Fruit fly (Drosophila melanogaster) whole organism, adult: Measurements from ENCODE around the gene CG45066.

ENCODE experiments used
- CG11617 ChIP-seq: fragments of 200-800 bp; sonication (Bioruptor generic); optimal IDR thresholded peaks from 2 replicates; lab custom pipeline; 2017; ENCODE audit warnings: mild to moderate bottlenecking, missing biosample characterization, missing genetic modification reagents, missing genetic modification characterization
- CG12768 ChIP-seq: fragments of 200-800 bp; sonication (Bioruptor generic); optimal IDR thresholded peaks from 2 replicates; lab custom pipeline; 2017; ENCODE audit warnings: missing biosample characterization, missing genetic modification characterization, mild to moderate bottlenecking, moderate library complexity, missing genetic modification reagents
- CG14711 ChIP-seq: fragments of 200-800 bp; sonication (Bioruptor generic); optimal IDR thresholded peaks from 2 replicates; lab custom pipeline; 2018; ENCODE audit warnings: missing biosample characterization, mild to moderate bottlenecking, missing genetic modification characterization, moderate library complexity
- CG1620 ChIP-seq: fragments of 200-800 bp; sonication (Bioruptor generic); optimal IDR thresholded peaks from 2 replicates; lab custom pipeline; 2016; ENCODE audit warnings: missing biosample characterization, missing genetic modification characterization
- CG33017 ChIP-seq: fragments of 200-800 bp; sonication (Bioruptor generic); optimal IDR thresholded peaks from 2 replicates; lab custom pipeline; 2018; ENCODE audit warnings: missing biosample characterization, mild to moderate bottlenecking, missing genetic modification characterization, moderate library complexity
- CG5204 ChIP-seq: fragments of 200-800 bp; sonication (Bioruptor generic); optimal IDR thresholded peaks from 2 replicates; lab custom pipeline; 2016; ENCODE audit warnings: missing biosample characterization, missing genetic modification characterization
- CG7045 ChIP-seq: fragments of 200-800 bp; sonication (Bioruptor generic); optimal IDR thresholded peaks from 2 replicates; lab custom pipeline; 2017; ENCODE audit warnings: missing biosample characterization, mild to moderate bottlenecking, missing genetic modification characterization
- CG7101 ChIP-seq: fragments of 200-800 bp; sonication (Bioruptor generic); optimal IDR thresholded peaks from 2 replicates; lab custom pipeline; 2018; ENCODE audit warnings: missing biosample characterization, mild to moderate bottlenecking, missing genetic modification characterization, moderate library complexity
- Clk ChIP-seq: fragments of 200-800 bp; sonication (Bioruptor generic); optimal IDR thresholded peaks from 2 replicates; lab custom pipeline; 2017; ENCODE audit warnings: missing biosample characterization, missing genetic modification characterization
- Crg-1 ChIP-seq: fragments of 200-800 bp; sonication (Bioruptor generic); optimal IDR thresholded peaks from 2 replicates; lab custom pipeline; 2016; ENCODE audit warnings: missing biosample characterization, missing genetic modification characterization
- Hr96 ChIP-seq: fragments of 200-800 bp; sonication (Bioruptor generic); optimal IDR thresholded peaks from 2 replicates; lab custom pipeline; 2016; ENCODE audit warnings: missing biosample characterization, missing genetic modification characterization
- Mnt ChIP-seq: fragments of 200-800 bp; sonication (Bioruptor generic); optimal IDR thresholded peaks from 2 replicates; lab custom pipeline; 2016; ENCODE audit warnings: missing biosample characterization, mild to moderate bottlenecking, missing genetic modification characterization
- bab1 ChIP-seq: fragments of 200-800 bp; sonication (Bioruptor generic); optimal IDR thresholded peaks from 3 replicates; lab custom pipeline; 2019; ENCODE audit warnings: missing biosample characterization, mild to moderate bottlenecking, missing genetic modification characterization, moderate library complexity
- cic ChIP-seq: fragments of 200-800 bp; sonication (Bioruptor generic); optimal IDR thresholded peaks from 2 replicates; lab custom pipeline; 2017; ENCODE audit warnings: missing biosample characterization, mild to moderate bottlenecking, missing genetic modification characterization, moderate library complexity
- cnc ChIP-seq, 2 experiments: fragments of >200 bp; optimal IDR thresholded peaks; 2 replicates each; lab custom pipeline; 2017
- kay ChIP-seq: fragments of 200-800 bp; sonication (Bioruptor generic); peaks from one replicate; lab custom pipeline; 2016; ENCODE audit warnings: missing biosample characterization, missing genetic modification characterization, borderline replicate concordance
- ovo ChIP-seq: fragments of 200-800 bp; sonication (Bioruptor generic); optimal IDR thresholded peaks from 2 replicates; lab custom pipeline; 2016; ENCODE audit warnings: missing biosample characterization, missing genetic modification characterization
- pad ChIP-seq: fragments of 200-800 bp; sonication (Bioruptor generic); optimal IDR thresholded peaks from 3 replicates; lab custom pipeline; 2017; ENCODE audit warnings: missing biosample characterization, missing genetic modification characterization, mild to moderate bottlenecking, moderate library complexity, missing genetic modification reagents
- tj ChIP-seq: fragments of 200-800 bp; sonication (Bioruptor generic); optimal IDR thresholded peaks from 3 replicates; lab custom pipeline; 2017; ENCODE audit warnings: missing biosample characterization, mild to moderate bottlenecking, missing genetic modification characterization, moderate library complexity
- toe ChIP-seq: fragments of 200-800 bp; sonication (Bioruptor generic); optimal IDR thresholded peaks from 2 replicates; lab custom pipeline; 2016; ENCODE audit warnings: missing biosample characterization, missing genetic modification characterization

The CG45066 gene

dm6 chr3L:3111127-3111526 lies at the start of gene CG45066:
Gene CG45066 (minus strand): TSS chr3L:3111227.
- no peak for TF ChIP-seq cic (GFP tag; lab: Kevin White, UChicago)
- no peak for TF ChIP-seq toe (GFP tag; lab: Kevin White, UChicago)
- TF ChIP-seq Crg-1 (GFP tag; lab: Kevin White, UChicago), result no peak
- no peak for TF ChIP-seq CG1620 (GFP tag; lab: Kevin White, UChicago)
- no peak for TF ChIP-seq CG11617 (GFP tag; lab: Kevin White, UChicago)
- no peak for TF ChIP-seq Clk (GFP tag; lab: Kevin White, UChicago)
- no peak for TF ChIP-seq Mnt
- no peak for TF ChIP-seq CG14711
- no peak for TF ChIP-seq CG12768
- TF ChIP-seq CG5204 (GFP tag; lab: Kevin White, UChicago), result no peak
- no peak for TF ChIP-seq tj
- TF ChIP-seq kay, result no peak
- no peak for TF ChIP-seq pad
- TF ChIP-seq ovo, result no peak

- peak; percentile 15 for TF ChIP-seq tj
- TF ChIP-seq Crg-1 (GFP tag; lab: Kevin White, UChicago), result peak; percentile 31
- TF ChIP-seq CG11617 (GFP tag; lab: Kevin White, UChicago), result peak; percentile 53
- no peak for TF ChIP-seq CG12768
- no peak for TF ChIP-seq kay
- TF ChIP-seq cnc (optimal IDR thresholded peaks at IDR 0.05; lab: Kevin White, UChicago), result no peak
- TF ChIP-seq CG7101 (tag; lab: Kevin White, UChicago), result peak; percentile 34
- peak; percentile 29 for TF ChIP-seq CG1620 (GFP tag; lab: Kevin White, UChicago)
- TF ChIP-seq toe (GFP tag; lab: Kevin White, UChicago), result no peak
- no peak for TF ChIP-seq Mnt
- TF ChIP-seq CG14711, result peak; percentile 94
These were observed 48.5 kb upstream of the CG45066 start, which contains the start of the genes ND-30 and CG15812 for dm6 chr3L:3159309-3160194. Gene ND-30 (minus strand): TSS chr3L:3159578. Gene CG15812 (plus strand): TSS chr3L:3159991.

- TF ChIP-seq bab1 (GFP tag; lab: Kevin White, UChicago) (no peak), cnc (optimal IDR thresholded peaks at IDR 0.05; lab: Kevin White, UChicago) (no peak), Clk (GFP tag; lab: Kevin White, UChicago) (no peak), ovo (no peak), CG7101 (tag; lab: Kevin White, UChicago) (no peak), tj (no peak), kay (no peak), CG5204 (GFP tag; lab: Kevin White, UChicago) (no peak), Crg-1 (GFP tag; lab: Kevin White, UChicago) (no peak), CG1620 (GFP tag; lab: Kevin White, UChicago) (no peak), Hr96 (GFP tag; lab: Kevin White, UChicago) (no peak), CG14711 (no peak), Mnt (no peak), CG12768 (no peak), toe (GFP tag; lab: Kevin White, UChicago) (no peak), CG33017 (tag; lab: Kevin White, UChicago) (no peak)
These were observed 46.6 kb upstream of the CG45066 start for dm6 chr3L:3157651-3158050.

dm6 chr3L:3150376-3150775 lies 39.3 kb upstream of the CG45066 start:
- TF ChIP-seq kay (no peak), CG12768 (no peak), pad (no peak), CG33017 (tag; lab: Kevin White, UChicago) (no peak), cnc (optimal IDR thresholded peaks at IDR 0.05; lab: Kevin White, UChicago) (no peak), CG7101 (tag; lab: Kevin White, UChicago) (no peak), toe (GFP tag; lab: Kevin White, UChicago) (no peak), CG7045 (GFP tag; lab: Kevin White, UChicago) (no peak), CG14711 (no peak), Mnt (no peak), ovo (no peak), tj (no peak), Crg-1 (GFP tag; lab: Kevin White, UChicago) (no peak), Clk (GFP tag; lab: Kevin White, UChicago) (no peak)

- TF ChIP-seq CG7045 (GFP tag; lab: Kevin White, UChicago), result peak; percentile 25
- peak; percentile 9 for TF ChIP-seq CG7101 (tag; lab: Kevin White, UChicago)
- peak; percentile 77 for TF ChIP-seq Mnt
- TF ChIP-seq bab1 (GFP tag; lab: Kevin White, UChicago), result no peak
- TF ChIP-seq CG12768, result peak; percentile 82
- peak; percentile 94 for TF ChIP-seq cic (GFP tag; lab: Kevin White, UChicago)
- TF ChIP-seq ovo, result no peak
- no peak for TF ChIP-seq toe (GFP tag; lab: Kevin White, UChicago)
- TF ChIP-seq tj, result peak; percentile 49
- peak; percentile 47 for TF ChIP-seq Clk (GFP tag; lab: Kevin White, UChicago)
- TF ChIP-seq Crg-1 (GFP tag; lab: Kevin White, UChicago), result no peak
- peak; percentile 54 for TF ChIP-seq CG11617 (GFP tag; lab: Kevin White, UChicago)
These were observed 38.2 kb upstream of the CG45066 start for dm6 chr3L:3149060-3149872.
